Fruit fly (Drosophila melanogaster) whole organism, pupa: ENCODE results near the gene Pop4.
A peak's percentile ranks its signal among the peaks of the same experiment; 100 is the strongest.

Source experiments
- CG10348 ChIP-seq: fragments of 200-800 bp; sonication (Bioruptor generic); IDR thresholded peaks from 2 replicates; pipeline ENCODE4 v1.3.6; 2022; ENCODE audit warnings: missing biosample characterization, missing genetic modification characterization
- CG12605 ChIP-seq: fragments of 200-800 bp; sonication (Bioruptor generic); IDR thresholded peaks from 2 replicates; pipeline ENCODE4 v1.3.6; 2022; ENCODE audit warnings: missing biosample characterization, missing genetic modification characterization
- CG13204 ChIP-seq: fragments of 200-800 bp; sonication (Bioruptor generic); optimal IDR thresholded peaks from 2 replicates; lab custom pipeline; 2018; ENCODE audit warnings: missing biosample characterization, mild to moderate bottlenecking, missing genetic modification characterization, moderate library complexity
- CG14655 ChIP-seq: fragments of 200-800 bp; sonication (Bioruptor generic); optimal IDR thresholded peaks from 3 replicates; lab custom pipeline; 2017; ENCODE audit warnings: mild to moderate bottlenecking, missing biosample characterization, missing genetic modification reagents, missing genetic modification characterization
- CG15710 ChIP-seq: fragments of 200-800 bp; sonication (Bioruptor generic); optimal IDR thresholded peaks from 2 replicates; lab custom pipeline; 2018; ENCODE audit warnings: missing biosample characterization, mild to moderate bottlenecking, missing genetic modification characterization, moderate library complexity
- CG17806 ChIP-seq: fragments of 200-800 bp; sonication (Bioruptor generic); optimal IDR thresholded peaks from 2 replicates; lab custom pipeline; 2018; ENCODE audit warnings: missing biosample characterization, mild to moderate bottlenecking, missing genetic modification characterization, moderate library complexity
- CG32121 ChIP-seq: fragments of 200-800 bp; sonication (Bioruptor generic); IDR thresholded peaks from 2 replicates; pipeline ENCODE4 v1.3.6; 2022; ENCODE audit warnings: missing biosample characterization, missing genetic modification characterization
- CG34367 ChIP-seq: fragments of 200-800 bp; sonication (Bioruptor generic); optimal IDR thresholded peaks from 2 replicates; lab custom pipeline; 2018; ENCODE audit warnings: missing biosample characterization, mild to moderate bottlenecking, missing genetic modification characterization
- CG4496 ChIP-seq: fragments of 200-800 bp; sonication (Bioruptor generic); IDR thresholded peaks from 3 replicates; pipeline ENCODE4 v1.3.6; 2022; ENCODE audit warnings: missing biosample characterization, missing genetic modification characterization
- CG8159 ChIP-seq: fragments of 200-800 bp; sonication (Bioruptor generic); optimal IDR thresholded peaks from 3 replicates; lab custom pipeline; 2018; ENCODE audit warnings: missing biosample characterization, mild to moderate bottlenecking, missing genetic modification characterization, moderate library complexity
- CG8301 ChIP-seq: fragments of 200-800 bp; sonication (Bioruptor generic); optimal IDR thresholded peaks from 2 replicates; lab custom pipeline; 2018; ENCODE audit warnings: missing biosample characterization, mild to moderate bottlenecking, missing genetic modification characterization
- CG9948 ChIP-seq: fragments of 200-800 bp; sonication (Bioruptor generic); optimal IDR thresholded peaks from 2 replicates; lab custom pipeline; 2018; ENCODE audit warnings: missing biosample characterization, mild to moderate bottlenecking, missing genetic modification characterization, moderate library complexity
- D1 ChIP-seq: fragments of 200-800 bp; sonication (Bioruptor generic); optimal IDR thresholded peaks from 2 replicates; lab custom pipeline; 2018; ENCODE audit warnings: missing biosample characterization, mild to moderate bottlenecking, missing genetic modification characterization, moderate library complexity
- EcR ChIP-seq: fragments of 200-800 bp; sonication (Bioruptor generic); optimal IDR thresholded peaks from 3 replicates; lab custom pipeline; 2019; ENCODE audit warnings: missing biosample characterization, missing genetic modification characterization, mild to moderate bottlenecking, moderate library complexity, missing genetic modification reagents
- Ets98B ChIP-seq: fragments of 200-800 bp; sonication (Bioruptor generic); IDR thresholded peaks from 2 replicates; pipeline ENCODE4 v1.3.6; 2022; ENCODE audit warnings: missing biosample characterization, missing genetic modification characterization
- Pif1A ChIP-seq: fragments of 200-800 bp; sonication (Bioruptor generic); optimal IDR thresholded peaks from 3 replicates; lab custom pipeline; 2016; ENCODE audit warnings: missing biosample characterization, missing genetic modification characterization
- Pif1B ChIP-seq: fragments of 200-800 bp; sonication (Bioruptor generic); optimal IDR thresholded peaks from 3 replicates; lab custom pipeline; 2016; ENCODE audit warnings: missing biosample characterization, missing genetic modification characterization
- Snoo ChIP-seq: fragments of 200-800 bp; sonication (Bioruptor generic); optimal IDR thresholded peaks from 3 replicates; lab custom pipeline; 2017; ENCODE audit warnings: missing biosample characterization, mild to moderate bottlenecking, missing genetic modification characterization, inconsistent platforms
- fd96Ca ChIP-seq: fragments of 200-800 bp; sonication (Bioruptor generic); IDR thresholded peaks from 3 replicates; pipeline ENCODE4 v1.3.6; 2022; ENCODE audit warnings: missing biosample characterization, missing genetic modification characterization
- gl ChIP-seq: fragments of 200-800 bp; sonication (Bioruptor generic); optimal IDR thresholded peaks from 2 replicates; lab custom pipeline; 2018; ENCODE audit warnings: missing biosample characterization, mild to moderate bottlenecking, missing genetic modification characterization
- rn ChIP-seq: fragments of 200-800 bp; sonication (Bioruptor generic); IDR thresholded peaks from 2 replicates; pipeline ENCODE4 v1.3.6; 2022; ENCODE audit warnings: missing biosample characterization, missing genetic modification characterization

Pop4 gene

DNA sequence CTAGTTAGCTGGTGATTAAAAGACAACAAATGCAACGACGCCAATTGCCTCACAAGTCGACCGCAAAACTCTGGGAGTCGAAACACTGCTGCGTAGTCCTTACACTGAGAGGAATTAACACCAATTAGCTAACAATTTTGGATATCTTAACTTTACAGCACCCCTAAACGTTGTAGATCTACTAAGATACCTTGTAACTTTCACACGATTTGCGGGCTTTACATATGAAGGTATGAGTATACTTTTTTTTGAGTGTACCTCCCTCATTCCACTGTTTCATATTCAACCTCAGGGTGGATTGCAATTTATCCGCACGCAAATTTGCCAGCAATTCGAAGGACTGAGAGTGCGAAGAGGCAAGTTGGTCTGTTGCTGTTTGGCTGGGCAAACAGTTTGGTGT, 14.9 kb downstream of the Pop4 start:
- no peak for TF ChIP-seq D1
- TF ChIP-seq Ets98B, result no peak
- no peak for TF ChIP-seq CG10348 (GFP tag; lab: Robert Waterston, UW)
- no peak for TF ChIP-seq CG8159 (tag; lab: Kevin White, UChicago)
- TF ChIP-seq Pif1B (GFP tag; lab: Kevin White, UChicago), result no peak
- TF ChIP-seq CG17806 (tag; lab: Kevin White, UChicago), result no peak
- TF ChIP-seq rn, result no peak
- no peak for TF ChIP-seq CG15710 (tag; lab: Kevin White, UChicago)
- no peak for TF ChIP-seq CG13204 (GFP tag; lab: Kevin White, UChicago)

DNA sequence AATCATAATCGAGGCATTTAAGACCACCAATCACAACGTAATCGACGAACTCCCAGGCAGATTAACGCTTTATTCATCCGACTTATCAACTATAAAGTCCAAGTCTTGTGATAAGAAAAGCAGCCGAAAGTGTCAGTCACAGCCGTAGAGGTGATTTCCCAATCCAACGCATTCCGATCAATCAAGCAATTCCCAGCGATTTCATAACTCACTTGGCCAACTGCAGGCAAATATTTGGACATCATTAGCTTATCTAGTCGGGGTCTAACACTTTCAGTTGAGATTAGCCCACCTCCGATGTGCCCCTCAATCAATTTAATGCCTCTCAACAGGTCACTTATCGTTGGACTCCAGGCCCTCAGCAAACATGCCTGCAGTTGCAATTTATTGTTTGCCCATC, 15.4 kb downstream of the Pop4 start:
- TF ChIP-seq D1 (no peak), CG12605 (GFP tag; lab: Robert Waterston, UW) (no peak), Pif1B (GFP tag; lab: Kevin White, UChicago) (no peak), CG14655 (no peak), CG8159 (tag; lab: Kevin White, UChicago) (no peak), Ets98B (no peak), CG4496 (GFP tag; lab: Robert Waterston, UW) (no peak), CG32121 (GFP tag; lab: Robert Waterston, UW) (no peak), gl (tag; lab: Kevin White, UChicago) (no peak), CG9948 (tag; lab: Kevin White, UChicago) (no peak), CG8301 (tag; lab: Kevin White, UChicago) (no peak)

DNA sequence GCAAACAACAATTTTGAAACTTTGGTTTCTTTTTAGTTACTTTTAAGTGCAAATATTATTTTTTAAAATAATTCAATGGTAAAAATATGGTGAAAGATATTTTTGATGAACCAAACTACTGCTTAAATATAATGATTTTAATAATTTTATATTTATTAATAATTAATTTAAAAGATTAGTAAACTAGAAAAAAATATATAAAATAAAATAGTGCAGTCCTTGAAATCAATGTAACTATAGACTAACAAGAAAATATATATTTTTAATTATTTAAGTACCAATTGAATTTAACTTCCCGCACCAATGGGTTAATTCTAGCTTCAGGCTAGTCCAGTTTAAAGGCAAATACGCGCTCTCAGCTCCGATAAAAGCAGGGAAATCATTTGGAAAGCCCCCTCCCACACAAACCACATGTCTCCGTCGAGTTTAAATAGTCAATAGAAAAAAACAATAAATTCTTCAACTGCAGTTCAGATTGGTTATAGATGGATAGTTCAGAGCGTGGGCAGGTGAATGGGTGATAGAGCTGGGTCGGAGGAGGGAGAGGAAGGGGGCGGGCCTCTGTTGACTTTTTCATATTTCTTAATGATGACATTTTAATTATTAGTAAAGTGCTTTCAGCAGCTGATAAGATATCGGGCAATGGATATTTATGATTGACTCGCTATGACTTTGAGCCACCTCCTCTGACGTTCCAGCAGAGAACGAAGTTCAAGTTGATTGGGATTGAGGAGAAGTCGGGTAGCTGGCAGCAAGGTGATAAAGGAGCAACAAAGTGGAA, 16.3 kb downstream of the Pop4 start:
- TF ChIP-seq CG32121 (GFP tag; lab: Robert Waterston, UW) (no peak), CG8159 (tag; lab: Kevin White, UChicago) (peak; percentile 19)

dm6 chr3L:7960707-7961695, 17.4 kb downstream of the Pop4 start:
- TF ChIP-seq CG12605 (GFP tag; lab: Robert Waterston, UW), result no peak
- TF ChIP-seq rn, result no peak
- no peak for TF ChIP-seq Pif1B (GFP tag; lab: Kevin White, UChicago)
- TF ChIP-seq Pif1A, result no peak
- peak; percentile 37 for TF ChIP-seq Snoo (tag; lab: Kevin White, UChicago)
- TF ChIP-seq CG10348 (GFP tag; lab: Robert Waterston, UW), result no peak

- TF ChIP-seq CG34367 (no peak), CG14655 (no peak), CG15710 (tag; lab: Kevin White, UChicago) (no peak), gl (tag; lab: Kevin White, UChicago) (no peak), CG9948 (tag; lab: Kevin White, UChicago) (no peak), fd96Ca (GFP tag; lab: Robert Waterston, UW) (no peak), Ets98B (no peak), CG8159 (tag; lab: Kevin White, UChicago) (no peak), rn (no peak)
Measured at dm6 chr3L:7958590-7959180, 19.8 kb downstream of the Pop4 start.

DNA sequence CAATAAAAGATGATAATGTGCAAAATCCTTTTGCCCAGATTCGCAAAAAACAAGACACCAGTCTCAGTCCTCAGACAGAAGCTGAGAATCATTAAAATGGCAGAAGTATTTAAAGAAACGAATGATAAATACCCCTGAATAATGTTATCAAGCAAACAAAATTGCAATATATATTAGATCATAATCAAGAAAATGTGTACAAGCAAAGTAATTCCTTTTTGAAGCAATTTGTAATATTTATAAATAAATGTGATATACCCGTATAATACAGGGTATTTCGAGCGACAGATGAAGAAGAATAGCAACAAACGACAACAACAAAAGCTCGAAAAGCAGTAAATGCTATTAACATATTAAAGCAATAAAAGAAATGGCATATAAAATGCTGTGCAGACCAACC, 20.4 kb downstream of the Pop4 start:
- TF ChIP-seq CG4496 (GFP tag; lab: Robert Waterston, UW), result no peak
- TF ChIP-seq CG8159 (tag; lab: Kevin White, UChicago), result no peak
- no peak for TF ChIP-seq Pif1B (GFP tag; lab: Kevin White, UChicago)
- no peak for TF ChIP-seq CG15710 (tag; lab: Kevin White, UChicago)
- TF ChIP-seq Ets98B, result no peak
- TF ChIP-seq CG8301 (tag; lab: Kevin White, UChicago), result no peak
- TF ChIP-seq CG34367, result no peak
- TF ChIP-seq CG14655, result no peak
- TF ChIP-seq CG9948 (tag; lab: Kevin White, UChicago), result no peak
- TF ChIP-seq Pif1A, result no peak
- TF ChIP-seq gl (tag; lab: Kevin White, UChicago), result no peak
- no peak for TF ChIP-seq CG13204 (GFP tag; lab: Kevin White, UChicago)
- no peak for TF ChIP-seq CG17806 (tag; lab: Kevin White, UChicago)
- TF ChIP-seq Snoo (tag; lab: Kevin White, UChicago), result no peak
- TF ChIP-seq rn, result no peak
- no peak for TF ChIP-seq CG12605 (GFP tag; lab: Robert Waterston, UW)
- TF ChIP-seq EcR, result no peak
- TF ChIP-seq fd96Ca (GFP tag; lab: Robert Waterston, UW), result no peak
